Worm (Caenorhabditis elegans): Measurements from ENCODE around the gene F10E7.2.
A peak's percentile ranks its signal among the peaks of the same experiment; 100 is the strongest.

F10E7.2 gene

ce11 chrII:7121762-7122292, at the start of gene F10E7.2:
Gene F10E7.2 (plus strand): TSS chrII:7122242.
- TF ChIP-seq nhr-2 (tag; optimal IDR thresholded peaks at IDR 0.05) (no peak), elt-3 (tag; optimal IDR thresholded peaks at IDR 0.05) (no peak), flh-1 (GFP tag; optimal IDR thresholded peaks at IDR 0.05) (no peak)

ce11 chrII:7072315-7072589, 49.8 kb upstream of the F10E7.2 start, which contains the start of gene kars-1:
Gene kars-1 (minus strand): TSS chrII:7072415.
- TF ChIP-seq flh-1 (GFP tag; optimal IDR thresholded peaks at IDR 0.05) (no peak), nhr-237 (tag; optimal IDR thresholded peaks at IDR 0.05) (no peak), mep-1 (tag; optimal IDR thresholded peaks at IDR 0.05) (no peak), nhr-28 (tag; optimal IDR thresholded peaks at IDR 0.05) (no peak), cnd-1 (tag; optimal IDR thresholded peaks at IDR 0.05) (no peak), lin-32 (GFP tag; optimal IDR thresholded peaks at IDR 0.05) (no peak), ceh-39 (tag; optimal IDR thresholded peaks at IDR 0.05) (no peak), nhr-12 (tag; optimal IDR thresholded peaks at IDR 0.05) (no peak), ham-2 (GFP tag; optimal IDR thresholded peaks at IDR 0.05) (no peak), tbx-8 (GFP tag; optimal IDR thresholded peaks at IDR 0.05) (no peak), hlh-1 (tag; optimal IDR thresholded peaks at IDR 0.05) (no peak), snpc-4 (tag; optimal IDR thresholded peaks at IDR 0.05) (no peak), mls-2 (tag; optimal IDR thresholded peaks at IDR 0.05) (no peak), unc-62 (GFP tag; optimal IDR thresholded peaks at IDR 0.05) (no peak), nhr-2 (tag; optimal IDR thresholded peaks at IDR 0.05) (no peak), unc-39 (tag; optimal IDR thresholded peaks at IDR 0.05) (no peak), elt-3 (tag; optimal IDR thresholded peaks at IDR 0.05) (no peak), ceh-83 (GFP tag; optimal IDR thresholded peaks at IDR 0.05) (no peak), drap-1 (GFP tag; optimal IDR thresholded peaks at IDR 0.05) (no peak)

- TF ChIP-seq lin-13 (tag; optimal IDR thresholded peaks at IDR 0.05) (peak; percentile 4), hlh-1 (tag; optimal IDR thresholded peaks at IDR 0.05) (no peak), blmp-1 (tag; optimal IDR thresholded peaks at IDR 0.05) (no peak), mep-1 (tag; optimal IDR thresholded peaks at IDR 0.05) (peak; percentile 63), nhr-237 (tag; optimal IDR thresholded peaks at IDR 0.05) (peak; percentile 76), mls-2 (tag; optimal IDR thresholded peaks at IDR 0.05) (no peak), elt-1 (tag; optimal IDR thresholded peaks at IDR 0.05; ENCODE audit: borderline replicate concordance, insufficient read depth) (no peak), unc-62 (GFP tag; optimal IDR thresholded peaks at IDR 0.05) (no peak), unc-120 (tag; optimal IDR thresholded peaks at IDR 0.05; ENCODE audit: poor library complexity, severe bottlenecking) (no peak), mab-5 (tag; optimal IDR thresholded peaks at IDR 0.05) (no peak), drap-1 (GFP tag; optimal IDR thresholded peaks at IDR 0.05) (no peak), sptf-1 (tag; optimal IDR thresholded peaks at IDR 0.05) (peak; percentile 68), ceh-83 (GFP tag; optimal IDR thresholded peaks at IDR 0.05) (no peak), cnd-1 (tag; optimal IDR thresholded peaks at IDR 0.05) (peak; percentile 30), zip-8 (tag; optimal IDR thresholded peaks at IDR 0.05) (no peak), sem-2 (GFP tag; optimal IDR thresholded peaks at IDR 0.05) (no peak), ham-2 (GFP tag; optimal IDR thresholded peaks at IDR 0.05) (no peak), nhr-12 (tag; optimal IDR thresholded peaks at IDR 0.05) (no peak), lsy-2 (tag; optimal IDR thresholded peaks at IDR 0.05) (peak; percentile 80), nhr-76 (tag; optimal IDR thresholded peaks at IDR 0.05) (no peak), ces-1 (GFP tag; optimal IDR thresholded peaks at IDR 0.05) (peak; percentile 95), flh-1 (GFP tag; optimal IDR thresholded peaks at IDR 0.05) (no peak), ceh-43 (GFP tag; optimal IDR thresholded peaks at IDR 0.05) (no peak), tbx-8 (GFP tag; optimal IDR thresholded peaks at IDR 0.05) (no peak)
Measured at ce11 chrII:7072590-7073536, 49.2 kb upstream of the F10E7.2 start.

- TF ChIP-seq pha-4 (tag; optimal IDR thresholded peaks at IDR 0.05) (no peak), zip-8 (tag; optimal IDR thresholded peaks at IDR 0.05) (no peak), unc-120 (tag; optimal IDR thresholded peaks at IDR 0.05; ENCODE audit: poor library complexity, severe bottlenecking) (no peak), mls-2 (tag; optimal IDR thresholded peaks at IDR 0.05) (no peak), hlh-1 (tag; optimal IDR thresholded peaks at IDR 0.05) (no peak), nhr-2 (tag; optimal IDR thresholded peaks at IDR 0.05) (no peak), ztf-11 (tag; optimal IDR thresholded peaks at IDR 0.05) (no peak), lsy-2 (tag; optimal IDR thresholded peaks at IDR 0.05) (no peak), unc-62 (GFP tag; optimal IDR thresholded peaks at IDR 0.05) (no peak), cnd-1 (tag; optimal IDR thresholded peaks at IDR 0.05) (no peak), sptf-1 (tag; optimal IDR thresholded peaks at IDR 0.05) (no peak), nhr-12 (tag; optimal IDR thresholded peaks at IDR 0.05) (no peak), bed-3 (GFP tag; optimal IDR thresholded peaks at IDR 0.05) (no peak)
Measured at ce11 chrII:7073537-7073913, 48.5 kb upstream of the F10E7.2 start, which contains the start of gene kat-1. Gene kat-1 (plus strand): TSS chrII:7073814.

All from whole organism, mixed stage, embryonic.